Fruit fly (Drosophila melanogaster) whole organism, embryonic: ENCODE data around the gene CG14062.
A peak's percentile ranks its signal among the peaks of the same experiment; 100 is the strongest.

ENCODE experiments used
- Aef1 ChIP-seq: fragments of 200-800 bp; sonication (Bioruptor generic); IDR thresholded peaks from 3 replicates; pipeline ENCODE4 v1.3.6; 2022; ENCODE audit warnings: missing biosample characterization, missing genetic modification characterization
- Bdp1 ChIP-seq: fragments of 200-800 bp; sonication (Bioruptor generic); optimal IDR thresholded peaks from 3 replicates; lab custom pipeline; 2016; ENCODE audit warnings: missing biosample characterization, missing genetic modification characterization
- Blimp-1 ChIP-seq: fragments of 200-800 bp; sonication (Bioruptor generic); optimal IDR thresholded peaks from 3 replicates; lab custom pipeline; 2018; ENCODE audit warnings: missing biosample characterization, missing genetic modification characterization, mild to moderate bottlenecking, moderate library complexity, missing genetic modification reagents
- CG10209 ChIP-seq: fragments of 200-800 bp; sonication (Bioruptor generic); optimal IDR thresholded peaks from 3 replicates; lab custom pipeline; 2017; ENCODE audit warnings: missing biosample characterization, mild to moderate bottlenecking, missing genetic modification characterization, missing genetic modification reagents
- CG12391 ChIP-seq: fragments of 200-800 bp; sonication (Bioruptor generic); optimal IDR thresholded peaks from 3 replicates; lab custom pipeline; 2018; ENCODE audit warnings: missing biosample characterization, mild to moderate bottlenecking, missing genetic modification characterization, moderate library complexity
- CG14710 ChIP-seq: fragments of 200-800 bp; sonication (Bioruptor generic); optimal IDR thresholded peaks from 3 replicates; lab custom pipeline; 2019; ENCODE audit warnings: missing biosample characterization, mild to moderate bottlenecking, missing genetic modification characterization, moderate library complexity
- CG15073 ChIP-seq: fragments of 200-800 bp; sonication (Bioruptor generic); optimal IDR thresholded peaks from 2 replicates; lab custom pipeline; 2016; ENCODE audit warnings: missing biosample characterization, missing genetic modification characterization
- CG1602 ChIP-seq: fragments of 200-800 bp; sonication (Bioruptor generic); optimal IDR thresholded peaks from 3 replicates; lab custom pipeline; 2016; ENCODE audit warnings: missing biosample characterization, missing genetic modification characterization
- CG16815 ChIP-seq: fragments of 200-800 bp; sonication (Bioruptor generic); optimal IDR thresholded peaks from 3 replicates; lab custom pipeline; 2017; ENCODE audit warnings: missing biosample characterization, mild to moderate bottlenecking, missing genetic modification characterization
- CG16863 ChIP-seq: fragments of 200-800 bp; sonication (Bioruptor generic); optimal IDR thresholded peaks from 3 replicates; lab custom pipeline; 2016; ENCODE audit warnings: missing biosample characterization, missing genetic modification characterization
- CG17328 ChIP-seq: fragments of 200-800 bp; sonication (Bioruptor generic); IDR thresholded peaks from 2 replicates; pipeline ENCODE4 v1.3.6; 2022; ENCODE audit warnings: missing biosample characterization, missing genetic modification characterization
- CG17568 ChIP-seq: fragments of 200-800 bp; sonication (Bioruptor generic); optimal IDR thresholded peaks from 2 replicates; lab custom pipeline; 2018; ENCODE audit warnings: missing biosample characterization, mild to moderate bottlenecking, missing genetic modification characterization, moderate library complexity
- CG31224 ChIP-seq: fragments of 200-800 bp; sonication (Bioruptor generic); IDR thresholded peaks from 2 replicates; pipeline ENCODE4 v1.3.6; 2022; ENCODE audit warnings: missing biosample characterization, missing genetic modification characterization
- CG33213 ChIP-seq: fragments of 200-800 bp; sonication (Bioruptor generic); optimal IDR thresholded peaks from 3 replicates; lab custom pipeline; 2016; ENCODE audit warnings: missing biosample characterization, missing genetic modification characterization
- CG34224 ChIP-seq: fragments of 200-800 bp; sonication (Bioruptor generic); IDR thresholded peaks from 3 replicates; pipeline ENCODE4 v1.3.6; 2022; ENCODE audit warnings: missing biosample characterization, missing genetic modification characterization; ENCODE audit not compliant: partially characterized antibody
- CG3847 ChIP-seq: fragments of 200-800 bp; sonication (Bioruptor generic); IDR thresholded peaks from 2 replicates; pipeline ENCODE4 v1.3.6; 2022; ENCODE audit warnings: missing biosample characterization, missing genetic modification characterization
- CG4424 ChIP-seq: fragments of 200-800 bp; sonication (Bioruptor generic); optimal IDR thresholded peaks from 3 replicates; lab custom pipeline; 2016; ENCODE audit warnings: missing biosample characterization, missing genetic modification characterization
- CG7357 ChIP-seq: fragments of 200-800 bp; sonication (Bioruptor generic); IDR thresholded peaks from 3 replicates; pipeline ENCODE4 v1.3.6; 2022; ENCODE audit warnings: missing biosample characterization, missing genetic modification characterization
- CG7745 ChIP-seq: fragments of 200-800 bp; sonication (Bioruptor generic); optimal IDR thresholded peaks from 2 replicates; lab custom pipeline; 2018; ENCODE audit warnings: missing biosample characterization, mild to moderate bottlenecking, missing genetic modification characterization, moderate library complexity
- CG7928 ChIP-seq: fragments of 200-800 bp; sonication (Bioruptor generic); optimal IDR thresholded peaks from 2 replicates; lab custom pipeline; 2017; ENCODE audit warnings: missing biosample characterization, mild to moderate bottlenecking, missing genetic modification characterization
- CG8089 ChIP-seq: fragments of 200-800 bp; sonication (Bioruptor generic); optimal IDR thresholded peaks from 3 replicates; lab custom pipeline; 2016; ENCODE audit warnings: missing biosample characterization, missing genetic modification characterization
- CG9797 ChIP-seq: fragments of 200-800 bp; sonication (Bioruptor generic); optimal IDR thresholded peaks from 3 replicates; lab custom pipeline; 2018; ENCODE audit warnings: missing biosample characterization, mild to moderate bottlenecking, missing genetic modification characterization
- CG9932 ChIP-seq: fragments of 200-800 bp; sonication (Bioruptor generic); IDR thresholded peaks from 2 replicates; pipeline ENCODE4 v1.3.6; 2022; ENCODE audit warnings: missing biosample characterization, missing genetic modification characterization
- Chrac-16 ChIP-seq: fragments of 200-800 bp; sonication (Bioruptor generic); optimal IDR thresholded peaks from 3 replicates; lab custom pipeline; 2016; ENCODE audit warnings: missing biosample characterization, missing genetic modification characterization
- CoRest ChIP-seq: fragments of 200-800 bp; sonication (Bioruptor generic); optimal IDR thresholded peaks from 3 replicates; lab custom pipeline; 2018; ENCODE audit warnings: missing biosample characterization, mild to moderate bottlenecking, missing genetic modification characterization, moderate library complexity
- Dp ChIP-seq: fragments of 200-800 bp; sonication (Bioruptor generic); optimal IDR thresholded peaks from 2 replicates; lab custom pipeline; 2018; ENCODE audit warnings: missing biosample characterization, mild to moderate bottlenecking, missing genetic modification characterization, moderate library complexity
- Elba2 ChIP-seq: fragments of 200-800 bp; sonication (Bioruptor generic); optimal IDR thresholded peaks from 3 replicates; lab custom pipeline; 2016; ENCODE audit warnings: missing biosample characterization, missing genetic modification characterization
- H2.0 ChIP-seq: fragments of 200-800 bp; sonication (Bioruptor generic); IDR thresholded peaks from 2 replicates; pipeline ENCODE4 v1.3.6; 2022; ENCODE audit warnings: missing biosample characterization, missing genetic modification characterization
- HLH3B ChIP-seq: fragments of 200-800 bp; sonication (Bioruptor generic); IDR thresholded peaks from 2 replicates; pipeline ENCODE4 v1.3.6; 2022; ENCODE audit warnings: missing biosample characterization, missing genetic modification characterization
- Hand ChIP-seq: fragments of 200-800 bp; sonication (Bioruptor generic); optimal IDR thresholded peaks from 2 replicates; lab custom pipeline; 2017; ENCODE audit warnings: mild to moderate bottlenecking, missing biosample characterization, missing genetic modification reagents, missing genetic modification characterization
- NC2α ChIP-seq: fragments of 200-800 bp; sonication (Bioruptor generic); optimal IDR thresholded peaks from 2 replicates; lab custom pipeline; 2016; ENCODE audit warnings: missing biosample characterization, missing genetic modification characterization
- PHDP ChIP-seq: fragments of 200-800 bp; sonication (Bioruptor generic); optimal IDR thresholded peaks from 3 replicates; lab custom pipeline; 2018; ENCODE audit warnings: missing biosample characterization, mild to moderate bottlenecking, missing genetic modification characterization, moderate library complexity
- Pdp1 ChIP-seq, 2 experiments: fragments of 200-800 bp; sonication (Bioruptor generic); optimal IDR thresholded peaks; 3 replicates each; lab custom pipeline; 2016; ENCODE audit warnings: missing biosample characterization in 2 of 2, missing genetic modification characterization in 2 of 2, mild to moderate bottlenecking in 1 of 2, moderate library complexity in 1 of 2
- Sox100B ChIP-seq: fragments of 200-800 bp; sonication (Bioruptor generic); optimal IDR thresholded peaks from 3 replicates; lab custom pipeline; 2018; ENCODE audit warnings: missing biosample characterization, mild to moderate bottlenecking, missing genetic modification characterization
- ase ChIP-seq: fragments of 200-800 bp; sonication (Bioruptor generic); IDR thresholded peaks from 3 replicates; pipeline ENCODE4 v1.3.6; 2022; ENCODE audit warnings: missing biosample characterization, missing genetic modification characterization
- bigmax ChIP-seq: fragments of 200-800 bp; sonication (Bioruptor generic); optimal IDR thresholded peaks from 2 replicates; lab custom pipeline; 2018; ENCODE audit warnings: missing biosample characterization, mild to moderate bottlenecking, missing genetic modification characterization
- dmrt11E ChIP-seq: fragments of 200-800 bp; sonication (Bioruptor generic); optimal IDR thresholded peaks from 3 replicates; lab custom pipeline; 2018; ENCODE audit warnings: missing biosample characterization, mild to moderate bottlenecking, missing genetic modification characterization, moderate library complexity
- esg ChIP-seq: fragments of 200-800 bp; sonication (Bioruptor generic); conservative IDR thresholded peaks from 2 replicates; pipeline ENCODE4 v1.3.6; 2022; ENCODE audit warnings: missing biosample characterization, missing genetic modification characterization
- fd102C ChIP-seq: fragments of 200-800 bp; sonication (Bioruptor generic); optimal IDR thresholded peaks from 2 replicates; lab custom pipeline; 2018; ENCODE audit warnings: missing biosample characterization, mild to moderate bottlenecking, missing genetic modification characterization, moderate library complexity
- hb ChIP-seq: fragments of 200-800 bp; sonication (Bioruptor generic); IDR thresholded peaks from 3 replicates; pipeline ENCODE4 v1.3.6; 2022; ENCODE audit warnings: missing biosample characterization, missing genetic modification characterization; ENCODE audit not compliant: partially characterized antibody
- insv ChIP-seq, 2 experiments: fragments of 200-800 bp; sonication (Bioruptor generic); optimal IDR thresholded peaks; 3 replicates each; lab custom pipeline; 2016 to 2018; ENCODE audit warnings: missing biosample characterization in 2 of 2, missing genetic modification characterization in 2 of 2
- jigr1 ChIP-seq: fragments of 200-800 bp; sonication (Bioruptor generic); IDR thresholded peaks from 3 replicates; pipeline ENCODE4 v1.3.6; 2022; ENCODE audit warnings: missing biosample characterization, missing genetic modification characterization
- jumu ChIP-seq: fragments of 200-800 bp; sonication (Bioruptor generic); optimal IDR thresholded peaks from 3 replicates; lab custom pipeline; 2016; ENCODE audit warnings: missing biosample characterization, missing genetic modification characterization
- klu ChIP-seq: fragments of 200-800 bp; sonication (Bioruptor generic); IDR thresholded peaks from 2 replicates; pipeline ENCODE4 v1.3.6; 2022; ENCODE audit warnings: missing biosample characterization, missing genetic modification characterization
- lola ChIP-seq, 3 experiments: fragments of >200 bp in 2 of 3; fragments of 200-800 bp in 1 of 3; sonication (Bioruptor generic) in 1 of 3; optimal IDR thresholded peaks; 2 replicates each; lab custom pipeline; 2017 to 2019; ENCODE audit warnings: missing biosample characterization in 3 of 3, missing genetic modification characterization in 3 of 3, mild to moderate bottlenecking in 1 of 3, moderate library complexity in 1 of 3
- pzg ChIP-seq: fragments of 200-800 bp; sonication (Bioruptor generic); optimal IDR thresholded peaks from 3 replicates; lab custom pipeline; 2018; ENCODE audit warnings: missing biosample characterization, mild to moderate bottlenecking, missing genetic modification characterization, moderate library complexity
- so ChIP-seq: fragments of 200-800 bp; sonication (Bioruptor generic); IDR thresholded peaks from 3 replicates; pipeline ENCODE4 v1.3.6; 2022; ENCODE audit warnings: missing biosample characterization, missing genetic modification characterization
- tgo ChIP-seq: fragments of 200-800 bp; sonication (Bioruptor generic); IDR thresholded peaks from 3 replicates; pipeline ENCODE4 v1.3.6; 2022; ENCODE audit warnings: missing biosample characterization, missing genetic modification characterization
- trem ChIP-seq: fragments of 200-800 bp; optimal IDR thresholded peaks from 3 replicates; lab custom pipeline; 2019; ENCODE audit warnings: missing biosample characterization, mild to moderate bottlenecking, missing genetic modification characterization, moderate library complexity
- yki ChIP-seq: fragments of >200 bp; optimal IDR thresholded peaks from 3 replicates; lab custom pipeline; 2018
- zen ChIP-seq: fragments of 200-800 bp; sonication (Bioruptor generic); optimal IDR thresholded peaks from 3 replicates; lab custom pipeline; 2018; ENCODE audit warnings: missing biosample characterization, mild to moderate bottlenecking, missing genetic modification characterization, moderate library complexity

Gene CG14062

DNA sequence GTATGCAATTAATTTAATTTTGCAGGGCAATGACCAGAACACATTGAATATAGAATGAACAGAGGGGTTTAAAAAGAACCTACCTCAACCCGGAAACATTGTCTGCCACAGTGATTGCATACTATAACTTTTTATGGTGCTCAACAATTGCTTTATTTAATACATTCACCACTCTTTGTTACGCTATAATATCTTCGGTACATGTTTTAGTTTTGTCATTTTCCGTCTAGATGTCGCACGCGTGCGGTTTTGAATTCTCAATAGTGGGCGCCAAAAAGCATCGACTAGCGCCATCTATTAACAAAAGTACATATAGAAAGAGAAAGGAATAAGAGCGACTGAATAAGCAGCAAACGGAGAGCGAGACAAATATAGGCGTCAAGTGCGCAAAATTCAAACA is 29.4 kb upstream of the CG14062 start (continued):
- peak in 1 of 2 experiments; percentile 65 for TF ChIP-seq insv (GFP tag; optimal IDR thresholded peaks at IDR 0.05; lab: Kevin White, UChicago)
- TF ChIP-seq ase (GFP tag; lab: Robert Waterston, UW): peak; percentile 91
- peak; percentile 79 for TF ChIP-seq NC2α (GFP tag; lab: Kevin White, UChicago)
- peak; percentile 76 for TF ChIP-seq trem (tag; lab: Kevin White, UChicago)
- TF ChIP-seq Hand (GFP tag; lab: Kevin White, UChicago): no peak
- TF ChIP-seq CG14710 (tag; lab: Kevin White, UChicago): no peak
- TF ChIP-seq CG7745 (tag; lab: Kevin White, UChicago): no peak
- TF ChIP-seq tgo: peak; percentile 83
- peak; percentile 78 for TF ChIP-seq fd102C (GFP tag; lab: Kevin White, UChicago)
- peak; percentile 87 for TF ChIP-seq CG9932 (GFP tag; lab: Robert Waterston, UW)
- no peak for TF ChIP-seq yki (lab: Kevin White, UChicago)
- TF ChIP-seq CG3847 (GFP tag; lab: Robert Waterston, UW): peak; percentile 69
- no peak for TF ChIP-seq CG34224 (GFP tag; lab: Robert Waterston, UW)
- peak; percentile 85 for TF ChIP-seq CG16863 (GFP tag; lab: Kevin White, UChicago)
- peak; percentile 84 for TF ChIP-seq CG1602 (GFP tag; lab: Kevin White, UChicago)
- no peak for TF ChIP-seq PHDP (tag; lab: Kevin White, UChicago)
- peak; percentile 89 for TF ChIP-seq Blimp-1 (GFP tag; lab: Kevin White, UChicago)
- TF ChIP-seq klu (GFP tag; lab: Robert Waterston, UW): peak; percentile 33; the same call in 1 of the 2 replicates
- TF ChIP-seq CG17568 (GFP tag; lab: Kevin White, UChicago): no peak
- peak; percentile 43 for TF ChIP-seq esg (GFP tag; lab: Robert Waterston, UW)
- TF ChIP-seq CG7357: peak; percentile 67; the same call in 1 of the 3 replicates
- peak; percentile 33 for TF ChIP-seq CG7928 (GFP tag; lab: Kevin White, UChicago)
- TF ChIP-seq jigr1 (GFP tag; lab: Robert Waterston, UW): no peak
- TF ChIP-seq Elba2: peak; percentile 61
- TF ChIP-seq lola (GFP tag; optimal IDR thresholded peaks at IDR 0.05; lab: Kevin White, UChicago): no peak
- no peak for TF ChIP-seq so
- peak; percentile 84 for TF ChIP-seq HLH3B (GFP tag; lab: Robert Waterston, UW)
- TF ChIP-seq CG8089: peak; percentile 94
- TF ChIP-seq H2.0: peak; percentile 83
- peak; percentile 32 for TF ChIP-seq Bdp1
- peak; percentile 84 for TF ChIP-seq jumu (GFP tag; lab: Kevin White, UChicago)
- TF ChIP-seq hb (GFP tag; lab: Robert Waterston, UW): no peak
- peak; percentile 57 for TF ChIP-seq pzg (GFP tag; lab: Kevin White, UChicago)
- peak; percentile 92 for TF ChIP-seq Chrac-16
- peak; percentile 74 for TF ChIP-seq CG12391 (tag; lab: Kevin White, UChicago)
- TF ChIP-seq Sox100B: peak; percentile 34
- TF ChIP-seq Aef1 (GFP tag; lab: Robert Waterston, UW): peak; percentile 86
- peak; percentile 71 for TF ChIP-seq CG10209 (GFP tag; lab: Kevin White, UChicago)
- peak; percentile 92 for TF ChIP-seq CG33213 (GFP tag; lab: Kevin White, UChicago)
- TF ChIP-seq CoRest (tag; lab: Kevin White, UChicago): peak; percentile 84
- TF ChIP-seq zen (tag; lab: Kevin White, UChicago): peak; percentile 82
- peak; percentile 59 for TF ChIP-seq CG15073 (GFP tag; lab: Kevin White, UChicago)
- peak; percentile 87 for TF ChIP-seq CG17328
- peak; percentile 80 for TF ChIP-seq CG4424 (GFP tag; lab: Kevin White, UChicago)
- peak in 1 of 2 experiments; percentile 90 for TF ChIP-seq Pdp1 (GFP tag; optimal IDR thresholded peaks at IDR 0.05; lab: Kevin White, UChicago)
- peak; percentile 79 for TF ChIP-seq dmrt11E (tag; lab: Kevin White, UChicago)
- peak; percentile 74 for TF ChIP-seq CG16815
- peak; percentile 60 for TF ChIP-seq CG31224 (GFP tag; lab: Robert Waterston, UW)
- peak; percentile 44 for TF ChIP-seq bigmax (GFP tag; lab: Kevin White, UChicago)
- TF ChIP-seq Dp (GFP tag; lab: Kevin White, UChicago): peak; percentile 99
- TF ChIP-seq CG9797 (GFP tag; lab: Kevin White, UChicago): peak; percentile 1
